Worm (Caenorhabditis elegans) whole organism, late embryonic: ENCODE data around the gene pak-2.

Source experiments
- F13H6.1 ChIP-seq: sonication (generic microtip); optimal IDR thresholded peaks from 2 replicates; lab custom pipeline; 2016; ENCODE audit warnings: missing genetic modification characterization, missing compliant biosample characterization
- ahr-1 ChIP-seq: sonication (generic microtip); optimal IDR thresholded peaks from 2 replicates; lab custom pipeline; 2016; ENCODE audit warnings: missing genetic modification characterization, missing compliant biosample characterization
- ceh-2 ChIP-seq: sonication (generic microtip); optimal IDR thresholded peaks from 2 replicates; lab custom pipeline; 2016; ENCODE audit warnings: missing genotype, missing genetic modification characterization, missing compliant biosample characterization
- dmd-4 ChIP-seq: sonication (generic microtip); optimal IDR thresholded peaks from 2 replicates; lab custom pipeline; 2016; ENCODE audit warnings: borderline replicate concordance, missing genetic modification characterization, missing compliant biosample characterization
- elt-2 ChIP-seq: sonication (generic microtip); optimal IDR thresholded peaks from 2 replicates; lab custom pipeline; 2016; ENCODE audit warnings: missing genetic modification reagents, missing genetic modification characterization, missing compliant biosample characterization
- hlh-15 ChIP-seq: sonication (generic microtip); optimal IDR thresholded peaks from 2 replicates; lab custom pipeline; 2016; ENCODE audit warnings: missing genetic modification characterization, missing compliant biosample characterization
- pha-4 ChIP-seq: fragments of 150-350 bp; optimal IDR thresholded peaks from 2 replicates; lab custom pipeline; 2018; ENCODE audit warnings: missing biosample characterization, missing genetic modification reagents, missing genetic modification characterization
- tbx-2 ChIP-seq: sonication (generic microtip); optimal IDR thresholded peaks from 2 replicates; lab custom pipeline; 2016; ENCODE audit warnings: missing genetic modification characterization, missing compliant biosample characterization
- unc-3 ChIP-seq, 2 experiments: fragments of 200-800 bp in 1 of 2; sonication (Bioruptor generic) in 1 of 2; sonication (generic microtip) in 1 of 2; conservative IDR thresholded peaks in 1 of 2; optimal IDR thresholded peaks in 1 of 2; 2 replicates each; pipeline versions ENCODE4 v1.3.6 to Lab custom; 2016 to 2022; ENCODE audit warnings: missing compliant biosample characterization in 2 of 2, missing genetic modification characterization in 2 of 2, missing genetic modification reagents in 1 of 2
- unc-86 ChIP-seq: sonication (generic microtip); optimal IDR thresholded peaks from 2 replicates; lab custom pipeline; 2016; ENCODE audit warnings: missing genetic modification characterization, missing compliant biosample characterization

DNA sequence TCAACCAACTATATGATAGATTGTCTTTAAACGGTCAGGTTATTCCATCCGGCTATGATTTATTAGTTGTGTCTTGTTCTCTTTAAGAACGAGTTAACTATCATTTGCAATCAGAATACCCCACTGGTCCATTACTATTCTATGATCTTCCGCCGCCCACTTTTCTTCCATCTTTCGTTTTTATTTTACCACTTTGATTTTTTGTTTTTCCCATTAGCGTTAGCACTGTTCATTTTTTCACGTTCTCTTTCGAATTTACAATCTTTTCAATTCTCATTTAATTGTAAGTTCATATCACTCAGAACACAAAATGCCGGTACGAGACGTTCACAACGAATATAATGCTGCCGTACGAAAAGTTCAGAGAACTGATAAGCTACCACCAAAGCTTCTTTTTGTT lies 14.6 kb upstream of the pak-2 start, which contains the start of gene T04C12.7:
- TF ChIP-seq elt-2 (tag; lab: Kevin White, UChicago) (no peak), ceh-2 (no peak), pha-4 (no peak), F13H6.1 (tag; lab: Kevin White, UChicago) (no peak), unc-86 (tag; lab: Kevin White, UChicago) (no peak), tbx-2 (tag; lab: Kevin White, UChicago) (no peak), unc-3 (GFP tag; conservative IDR thresholded peaks at IDR 0.05; lab: Robert Waterston, UW) (no peak), unc-3 (tag; optimal IDR thresholded peaks at IDR 0.05; lab: Kevin White, UChicago) (no peak), ahr-1 (tag; lab: Kevin White, UChicago) (no peak), hlh-15 (tag; lab: Kevin White, UChicago) (no peak), dmd-4 (no peak)
